Fruit fly (Drosophila melanogaster): ENCODE measurements around the gene Fer1.

Gene Fer1

DNA sequence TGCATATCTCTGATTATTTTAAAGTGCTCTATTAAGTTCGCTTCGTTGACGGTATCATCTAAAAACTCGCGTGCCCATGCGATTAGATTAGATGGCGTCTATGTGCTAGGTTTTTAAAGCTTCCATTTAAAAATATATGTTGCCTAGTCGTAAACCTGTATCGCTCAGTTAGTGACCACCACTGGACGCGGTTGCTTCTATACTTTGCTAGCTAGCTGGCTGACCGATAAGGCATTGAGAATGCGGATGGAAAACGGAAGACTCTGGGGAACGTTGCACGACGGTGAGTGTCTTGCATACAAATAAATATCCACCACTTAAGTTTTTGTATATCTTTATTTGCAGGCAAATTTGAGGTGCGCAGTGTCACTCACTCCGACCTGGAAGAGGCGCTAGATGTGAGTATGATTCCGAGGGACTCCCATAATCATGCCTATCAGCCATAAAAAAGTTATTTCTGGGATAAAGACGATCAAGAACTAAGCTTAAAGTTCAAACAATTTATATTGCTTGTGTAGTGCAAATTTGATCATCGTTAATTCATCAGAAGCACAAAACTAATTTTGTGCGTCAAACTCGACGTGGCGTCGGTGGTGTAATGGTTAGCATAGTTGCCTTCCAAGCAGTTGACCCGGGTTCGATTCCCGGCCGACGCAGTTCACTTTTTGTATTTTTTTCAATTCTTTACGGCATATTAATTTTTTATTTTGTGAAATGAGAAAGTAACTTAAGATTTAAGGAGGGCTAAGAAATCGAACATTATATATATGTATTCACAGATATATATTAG lies 6.5 kb upstream of the Fer1 start, which contains the start of gene CG31248 (continued):
- TF ChIP-seq H2.0 (GFP tag; IDR thresholded peaks at IDR 0.05): no peak
- peak; percentile 74 for TF ChIP-seq CTCF (GFP tag; optimal IDR thresholded peaks at IDR 0.05)
- no peak for TF ChIP-seq al (GFP tag; IDR thresholded peaks at IDR 0.05)
- 0 out of 3 replicates have a peak, but pooled peaks have one; percentile 9 for TF ChIP-seq CG17361 (GFP tag; IDR thresholded peaks at IDR 0.05)
- peak; percentile 79 for TF ChIP-seq Bgb (GFP tag; IDR thresholded peaks at IDR 0.05; ENCODE audit: partially characterized antibody)
- TF ChIP-seq repo (GFP tag; optimal IDR thresholded peaks at IDR 0.05): no peak
- TF ChIP-seq CG17829 (tag; optimal IDR thresholded peaks at IDR 0.05): no peak
- peak; percentile 99 for TF ChIP-seq Bdp1 (GFP tag; optimal IDR thresholded peaks at IDR 0.05)
- no peak for TF ChIP-seq toy (GFP tag; IDR thresholded peaks at IDR 0.05)
- no peak for TF ChIP-seq CG8765 (GFP tag; IDR thresholded peaks at IDR 0.05)
- TF ChIP-seq hb (GFP tag; IDR thresholded peaks at IDR 0.05; ENCODE audit: partially characterized antibody): no peak
- no peak for TF ChIP-seq CG4617 (GFP tag; optimal IDR thresholded peaks at IDR 0.05; ENCODE audit: borderline replicate concordance)
- TF ChIP-seq Sin3A (optimal IDR thresholded peaks at IDR 0.05): no peak
- TF ChIP-seq jumu (GFP tag; optimal IDR thresholded peaks at IDR 0.05): no peak
- TF ChIP-seq CG31441 (GFP tag; IDR thresholded peaks at IDR 0.05): no peak
- TF ChIP-seq Poxn (GFP tag; IDR thresholded peaks at IDR 0.05): no peak
- peak; percentile 57; the same call in 2 of the 4 replicates for TF ChIP-seq Dll (GFP tag; IDR thresholded peaks at IDR 0.05; ENCODE audit: partially characterized antibody)
- no peak for TF ChIP-seq tin (GFP tag; optimal IDR thresholded peaks at IDR 0.05)
- TF ChIP-seq p53 (GFP tag; optimal IDR thresholded peaks at IDR 0.05): no peak
- no peak for TF ChIP-seq CG7745 (tag; optimal IDR thresholded peaks at IDR 0.05)
- TF ChIP-seq CG14860 (GFP tag; IDR thresholded peaks at IDR 0.05; ENCODE audit: partially characterized antibody): peak; percentile 80
- TF ChIP-seq ato (GFP tag; IDR thresholded peaks at IDR 0.05; ENCODE audit: partially characterized antibody): peak; percentile 67
- TF ChIP-seq CG10654 (GFP tag; optimal IDR thresholded peaks at IDR 0.05): no peak
- TF ChIP-seq CG31388 (GFP tag; optimal IDR thresholded peaks at IDR 0.05): no peak

DNA sequence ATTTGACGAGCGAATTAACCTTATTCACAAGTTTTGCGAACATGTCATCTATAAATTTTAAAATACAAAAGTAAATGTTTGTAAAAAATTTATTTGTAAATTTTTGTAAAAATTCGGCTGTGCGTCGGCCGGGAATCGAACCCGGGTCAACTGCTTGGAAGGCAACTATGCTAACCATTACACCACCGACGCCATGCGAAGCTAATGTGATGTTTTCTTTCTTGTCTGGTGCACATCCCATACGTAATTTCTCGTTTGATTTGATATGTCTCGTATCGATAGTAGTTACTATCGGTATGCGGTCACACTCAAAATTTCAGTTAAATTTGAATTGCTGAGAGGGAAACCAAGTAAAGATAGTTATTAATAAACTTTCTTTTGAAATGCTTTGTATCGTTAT lies 5.2 kb upstream of the Fer1 start:
- TF ChIP-seq ken (GFP tag; IDR thresholded peaks at IDR 0.05) (no peak; the same call in 2 of the 3 replicates), CG1603 (tag; optimal IDR thresholded peaks at IDR 0.05) (peak; percentile 35), CG31365 (tag; optimal IDR thresholded peaks at IDR 0.05) (peak; percentile 29), CG15514 (GFP tag; optimal IDR thresholded peaks at IDR 0.05) (peak; percentile 2), bigmax (GFP tag; optimal IDR thresholded peaks at IDR 0.05) (no peak), CG33557 (GFP tag; optimal IDR thresholded peaks at IDR 0.05) (no peak), CG2712 (tag; optimal IDR thresholded peaks at IDR 0.05) (peak; percentile 32), Med (GFP tag) (peak; percentile 68), hkb (optimal IDR thresholded peaks at IDR 0.05) (no peak), hkb (GFP tag; IDR thresholded peaks at IDR 0.05) (0 out of 2 replicates have a peak, but pooled peaks have one; percentile 39), CG16813 (GFP tag; IDR thresholded peaks at IDR 0.05; ENCODE audit: partially characterized antibody) (peak; percentile 94), BEAF-32 (GFP tag; optimal IDR thresholded peaks at IDR 0.05) (peak; percentile 79), CG15269 (tag; optimal IDR thresholded peaks at IDR 0.05) (no peak), CG13287 (GFP tag; IDR thresholded peaks at IDR 0.05; ENCODE audit: partially characterized antibody) (peak; percentile 96), Bdp1 (GFP tag; optimal IDR thresholded peaks at IDR 0.05) (peak; percentile 100), CG6813 (GFP tag; optimal IDR thresholded peaks at IDR 0.05) (no peak), Ets65A (GFP tag) (no peak), abd-A (tag; optimal IDR thresholded peaks at IDR 0.05) (peak; percentile 33), GATAe (GFP tag; conservative IDR thresholded peaks at IDR 0.05) (no peak), CG17328 (GFP tag; IDR thresholded peaks at IDR 0.05) (0 out of 2 replicates have a peak, but pooled peaks have one; percentile 14), CG2129 (GFP tag; IDR thresholded peaks at IDR 0.05; ENCODE audit: partially characterized antibody) (peak; percentile 81), CG4707 (GFP tag; optimal IDR thresholded peaks at IDR 0.05) (no peak), ci (GFP tag; IDR thresholded peaks at IDR 0.05) (peak; percentile 55; the same call in 1 of the 3 replicates), Pdp1 (GFP tag; optimal IDR thresholded peaks at IDR 0.05) (peak in 1 of 2 experiments; percentile 40), sd (tag; optimal IDR thresholded peaks at IDR 0.05) (no peak), NFAT (GFP tag; IDR thresholded peaks at IDR 0.05) (no peak), hbn (GFP tag; IDR thresholded peaks at IDR 0.05; ENCODE audit: partially characterized antibody) (peak; percentile 92)

Data from whole organism, embryonic.